Fruit fly (Drosophila melanogaster) whole organism, embryonic: Measurements from ENCODE around the gene CG4704.

Experiments
- Antp ChIP-seq: fragments of 200-800 bp; sonication (Bioruptor generic); optimal IDR thresholded peaks from 3 replicates; lab custom pipeline; 2016; ENCODE audit warnings: missing biosample characterization, missing genetic modification characterization
- CG14965 ChIP-seq: fragments of 200-800 bp; sonication (Bioruptor generic); optimal IDR thresholded peaks from 2 replicates; lab custom pipeline; 2016; ENCODE audit warnings: missing biosample characterization, missing genetic modification characterization, borderline replicate concordance
- CG17328 ChIP-seq: fragments of 200-800 bp; sonication (Bioruptor generic); IDR thresholded peaks from 2 replicates; pipeline ENCODE4 v1.3.6; 2022; ENCODE audit warnings: missing biosample characterization, missing genetic modification characterization
- CG18011 ChIP-seq: fragments of 200-800 bp; sonication (Bioruptor generic); optimal IDR thresholded peaks from 2 replicates; lab custom pipeline; 2017; ENCODE audit warnings: missing biosample characterization, missing genetic modification characterization, mild to moderate bottlenecking, moderate library complexity, missing genotype
- CG18764 ChIP-seq: fragments of 200-800 bp; sonication (Bioruptor generic); optimal IDR thresholded peaks from 3 replicates; lab custom pipeline; 2016; ENCODE audit warnings: missing biosample characterization, missing genetic modification characterization
- CG5245 ChIP-seq: fragments of 200-800 bp; sonication (Bioruptor generic); optimal IDR thresholded peaks from 3 replicates; lab custom pipeline; 2016; ENCODE audit warnings: missing biosample characterization, missing genetic modification characterization
- Sox100B ChIP-seq: fragments of 200-800 bp; sonication (Bioruptor generic); optimal IDR thresholded peaks from 3 replicates; lab custom pipeline; 2018; ENCODE audit warnings: missing biosample characterization, mild to moderate bottlenecking, missing genetic modification characterization
- gcm2 ChIP-seq: fragments of 200-800 bp; sonication (Bioruptor generic); optimal IDR thresholded peaks from 2 replicates; lab custom pipeline; 2016; ENCODE audit warnings: missing biosample characterization, missing genetic modification characterization
- lola ChIP-seq, 3 experiments: fragments of >200 bp in 2 of 3; fragments of 200-800 bp in 1 of 3; sonication (Bioruptor generic) in 1 of 3; optimal IDR thresholded peaks; 2 replicates each; lab custom pipeline; 2017 to 2019; ENCODE audit warnings: missing biosample characterization in 3 of 3, missing genetic modification characterization in 3 of 3, mild to moderate bottlenecking in 1 of 3, moderate library complexity in 1 of 3
- onecut ChIP-seq: fragments of 200-800 bp; sonication (Bioruptor generic); IDR thresholded peaks from 2 replicates; pipeline ENCODE4 v1.3.6; 2022; ENCODE audit warnings: missing biosample characterization, missing genetic modification characterization
- sr ChIP-seq: fragments of 200-800 bp; sonication (Bioruptor generic); IDR thresholded peaks from 3 replicates; pipeline ENCODE4 v1.3.6; 2022; ENCODE audit warnings: missing biosample characterization, missing genetic modification characterization
- trh ChIP-seq: fragments of 200-800 bp; sonication (Bioruptor generic); optimal IDR thresholded peaks from 2 replicates; lab custom pipeline; 2016; ENCODE audit warnings: missing biosample characterization, missing genetic modification characterization

dm6 chr3R:22822729-22823128 lies 23.4 kb downstream of the CG4704 start:
- TF ChIP-seq sr (GFP tag; lab: Robert Waterston, UW) (no peak), Sox100B (no peak), CG18764 (GFP tag; lab: Kevin White, UChicago) (no peak), gcm2 (no peak), CG14965 (no peak), CG17328 (GFP tag; lab: Robert Waterston, UW) (no peak), lola (GFP tag; optimal IDR thresholded peaks at IDR 0.05; lab: Kevin White, UChicago) (no peak), Antp (GFP tag; lab: Kevin White, UChicago) (no peak), CG18011 (GFP tag; lab: Kevin White, UChicago) (no peak), trh (GFP tag; lab: Kevin White, UChicago) (no peak), onecut (GFP tag; lab: Robert Waterston, UW) (no peak), CG5245 (GFP tag; lab: Kevin White, UChicago) (no peak)
